Fruit fly (Drosophila melanogaster) Kc167 (cell line): Measurements from ENCODE around the gene CG4291.

Experiments used
- Myc ChIP-seq: fragments of >200 bp; optimal IDR thresholded peaks from 2 replicates; lab custom pipeline; 2017; ENCODE audit warnings: missing external identifiers
- Sin3A ChIP-seq: fragments of >200 bp; optimal IDR thresholded peaks from 2 replicates; lab custom pipeline; 2018; ENCODE audit warnings: missing external identifiers
- h ChIP-seq: fragments of >200 bp; optimal IDR thresholded peaks from 3 replicates; lab custom pipeline; 2018; ENCODE audit warnings: missing external identifiers
- insv ChIP-seq: fragments of >200 bp; optimal IDR thresholded peaks from 3 replicates; lab custom pipeline; 2018; ENCODE audit warnings: missing external identifiers
- psq ChIP-seq: fragments of >200 bp; optimal IDR thresholded peaks from 2 replicates; lab custom pipeline; 2017; ENCODE audit warnings: missing external identifiers
- ttk ChIP-seq: sonication (Bioruptor generic); optimal IDR thresholded peaks from 2 replicates; lab custom pipeline; 2017; ENCODE audit warnings: missing external identifiers

The CG4291 gene

DNA sequence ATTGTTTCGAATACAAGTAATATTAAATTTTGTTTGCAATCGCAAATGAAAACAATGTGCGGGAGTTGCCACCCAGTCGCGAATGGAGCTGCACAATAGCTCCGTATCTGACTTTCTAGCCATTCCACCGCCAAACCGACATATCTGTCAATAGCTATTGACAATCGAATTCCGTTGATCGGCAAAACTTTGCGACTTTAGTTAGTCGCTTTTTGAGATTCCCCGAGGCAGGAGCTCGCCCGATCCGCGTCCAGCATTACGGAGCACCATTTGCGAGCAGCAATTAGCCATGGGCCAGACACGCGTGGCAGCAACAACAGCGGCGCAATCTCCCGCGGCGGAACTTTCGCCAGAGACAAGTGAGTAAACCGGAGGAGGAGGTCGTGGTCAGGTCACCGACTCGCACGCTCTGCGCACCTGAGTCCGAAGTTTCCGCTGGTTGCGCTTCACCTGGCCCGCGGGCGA is at the start of gene CG4291, which contains the start of gene kraken:
Gene CG4291 (minus strand): TSS at position 84 of the 465 bp plus-strand sequence.
Gene kraken (plus strand): TSS at position 122 of the 465 bp plus-strand sequence.
- TF ChIP-seq h (lab: Kevin White, UChicago) (peak; percentile 56), insv (lab: Kevin White, UChicago) (peak; percentile 3), Sin3A (no peak), ttk (lab: Kevin White, UChicago) (no peak), Myc (lab: Kevin White, UChicago) (no peak), psq (lab: Kevin White, UChicago) (no peak)

DNA sequence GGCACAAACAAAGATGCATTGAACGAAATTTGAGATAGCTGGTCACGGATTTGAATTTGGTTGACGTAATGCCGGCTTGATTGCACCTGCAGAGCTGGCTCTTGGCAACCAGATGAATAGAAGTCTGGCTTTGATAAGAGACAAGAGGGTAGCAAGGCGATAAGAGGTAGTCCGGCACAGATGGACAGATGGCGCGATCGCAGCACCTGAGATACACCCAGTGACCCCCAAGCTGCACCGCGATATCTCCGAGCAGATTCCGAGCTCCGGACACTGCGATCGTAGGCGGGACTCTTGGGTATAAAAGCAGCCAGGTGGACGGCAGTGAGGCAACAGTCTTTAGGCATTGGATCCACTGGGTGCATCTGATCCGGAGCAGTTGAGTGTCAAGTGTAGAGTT is 45.8 kb upstream of the CG4291 start, which contains the start of gene Lsp1beta:
Gene Lsp1beta (plus strand): TSS at position 185 of the 400 bp plus-strand sequence.
- TF ChIP-seq Sin3A (no peak), ttk (lab: Kevin White, UChicago) (no peak), h (lab: Kevin White, UChicago) (no peak), insv (lab: Kevin White, UChicago) (no peak)

DNA sequence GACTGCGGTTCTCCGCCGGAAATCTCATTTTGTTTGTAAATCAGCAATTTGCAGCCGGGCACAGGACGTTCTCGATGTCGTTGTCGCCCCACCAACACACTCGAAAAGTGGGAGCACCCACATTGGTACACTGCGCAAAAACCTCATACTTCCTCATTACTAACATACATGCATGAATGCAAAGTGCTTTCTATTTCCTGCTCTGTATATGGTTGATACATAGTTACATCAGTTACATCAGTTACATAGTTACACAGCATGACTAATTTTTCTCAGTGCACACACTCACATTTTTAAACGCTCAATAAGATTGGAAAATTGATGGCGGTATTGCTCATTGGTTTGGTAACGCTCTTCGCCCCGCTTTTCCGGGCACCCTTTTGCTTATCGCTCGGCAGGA is 44.6 kb upstream of the CG4291 start:
- TF ChIP-seq insv (lab: Kevin White, UChicago): no peak

DNA sequence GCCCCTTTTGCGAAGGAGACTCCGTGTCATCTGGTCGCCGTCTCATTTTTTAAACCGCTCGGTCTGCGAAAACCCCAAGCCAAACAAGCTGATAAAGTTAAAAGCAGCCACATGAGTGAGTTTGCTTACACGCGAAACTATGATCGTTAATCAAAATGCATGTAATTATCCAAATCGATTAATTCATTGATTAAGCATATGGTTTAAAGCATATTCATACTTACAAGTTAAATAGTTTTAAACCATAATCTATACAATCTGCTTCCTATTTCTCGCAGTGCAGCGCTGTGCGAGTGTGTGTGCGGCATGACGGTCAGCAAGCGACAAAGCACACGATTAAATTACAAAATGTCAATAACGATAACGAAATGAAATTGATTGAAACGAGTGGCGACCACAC is 42.9 kb upstream of the CG4291 start:
- TF ChIP-seq Sin3A (no peak), ttk (lab: Kevin White, UChicago) (no peak), h (lab: Kevin White, UChicago) (no peak), psq (lab: Kevin White, UChicago) (no peak), insv (lab: Kevin White, UChicago) (no peak), Myc (lab: Kevin White, UChicago) (no peak)

DNA sequence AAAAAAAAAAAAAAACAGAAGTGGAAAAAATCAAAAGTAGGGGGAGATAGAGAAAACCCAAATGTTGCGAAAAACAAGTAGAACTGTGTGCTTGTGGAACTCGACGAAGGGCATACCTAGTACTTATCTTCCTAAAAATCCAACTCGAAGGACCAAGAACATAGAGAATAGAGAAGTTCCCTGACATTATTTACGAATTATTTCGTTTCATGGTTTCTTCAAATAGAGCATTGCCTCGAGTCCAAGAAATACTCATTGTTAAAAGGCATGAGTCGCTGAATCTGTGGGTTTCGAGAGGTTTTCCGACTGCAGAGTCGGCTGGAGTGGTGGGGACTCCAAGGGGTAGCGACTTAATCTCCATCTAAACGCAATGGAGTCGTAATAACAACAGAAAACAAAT is 40.6 kb upstream of the CG4291 start:
- no peak for TF ChIP-seq h (lab: Kevin White, UChicago)
- TF ChIP-seq ttk (lab: Kevin White, UChicago): no peak
- TF ChIP-seq psq (lab: Kevin White, UChicago): no peak
- no peak for TF ChIP-seq Myc (lab: Kevin White, UChicago)
- no peak for TF ChIP-seq Sin3A
- TF ChIP-seq insv (lab: Kevin White, UChicago): no peak

DNA sequence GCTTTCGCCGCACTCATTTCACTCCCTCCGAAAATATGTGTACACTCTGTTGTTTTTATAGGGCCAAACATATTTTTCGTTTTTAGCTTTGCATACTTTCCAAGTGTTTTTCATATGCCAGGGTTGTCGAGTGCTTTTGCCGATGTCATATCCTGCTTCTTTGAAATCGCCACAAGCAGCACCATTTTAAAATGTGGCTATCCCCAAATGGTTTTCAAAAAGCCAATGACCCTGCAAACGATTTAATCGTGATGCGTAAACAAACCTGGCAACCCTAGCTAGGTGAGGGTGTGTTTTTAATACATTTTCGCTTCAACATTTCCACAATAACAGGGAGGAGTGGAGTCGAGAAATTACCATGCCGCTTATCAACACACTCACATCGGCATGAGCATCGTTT is 39.9 kb upstream of the CG4291 start:
- TF ChIP-seq insv (lab: Kevin White, UChicago): no peak
- no peak for TF ChIP-seq psq (lab: Kevin White, UChicago)
- TF ChIP-seq h (lab: Kevin White, UChicago): no peak
- no peak for TF ChIP-seq ttk (lab: Kevin White, UChicago)

DNA sequence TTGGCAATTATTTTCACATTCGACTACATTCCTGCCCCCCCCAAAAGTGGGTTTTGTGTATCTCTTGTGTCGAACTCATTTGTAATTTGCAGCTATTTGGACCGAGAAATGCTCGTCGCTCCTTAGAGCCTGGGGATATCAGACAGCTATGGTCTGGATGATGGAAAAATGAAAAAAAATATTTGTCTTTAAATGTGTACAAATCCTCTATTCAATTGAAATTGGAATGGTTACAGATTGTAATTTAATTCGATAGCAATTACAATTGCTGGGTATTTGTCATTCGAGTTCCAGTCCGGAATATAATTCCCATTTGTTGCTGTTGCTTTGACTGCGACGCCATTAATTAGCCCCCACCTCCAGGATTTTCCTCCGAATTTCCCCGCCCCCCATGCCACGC is 37.3 kb upstream of the CG4291 start:
- TF ChIP-seq insv (lab: Kevin White, UChicago) (no peak), psq (lab: Kevin White, UChicago) (no peak), Myc (lab: Kevin White, UChicago) (no peak), Sin3A (no peak), ttk (lab: Kevin White, UChicago) (no peak), h (lab: Kevin White, UChicago) (no peak)

DNA sequence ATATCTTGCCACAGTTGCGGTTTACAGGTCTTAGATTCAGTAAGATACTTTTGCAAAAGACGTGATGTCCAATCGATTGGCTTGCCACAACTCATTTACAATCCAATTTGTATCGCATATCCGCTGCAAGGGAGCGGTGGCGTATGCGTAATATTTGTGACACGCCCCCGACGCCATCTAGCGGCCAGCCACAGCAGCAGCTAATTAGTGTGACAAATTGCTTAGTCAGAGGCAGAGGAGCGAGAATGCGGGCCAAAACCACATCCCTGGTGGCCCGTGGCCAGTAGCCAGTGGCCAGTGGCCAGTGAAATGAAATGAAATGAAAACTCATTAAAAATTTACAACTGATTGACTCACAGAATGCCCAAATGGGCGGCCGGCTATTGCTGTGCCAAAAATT is 35.3 kb upstream of the CG4291 start:
- TF ChIP-seq h (lab: Kevin White, UChicago): no peak
- no peak for TF ChIP-seq Myc (lab: Kevin White, UChicago)

DNA sequence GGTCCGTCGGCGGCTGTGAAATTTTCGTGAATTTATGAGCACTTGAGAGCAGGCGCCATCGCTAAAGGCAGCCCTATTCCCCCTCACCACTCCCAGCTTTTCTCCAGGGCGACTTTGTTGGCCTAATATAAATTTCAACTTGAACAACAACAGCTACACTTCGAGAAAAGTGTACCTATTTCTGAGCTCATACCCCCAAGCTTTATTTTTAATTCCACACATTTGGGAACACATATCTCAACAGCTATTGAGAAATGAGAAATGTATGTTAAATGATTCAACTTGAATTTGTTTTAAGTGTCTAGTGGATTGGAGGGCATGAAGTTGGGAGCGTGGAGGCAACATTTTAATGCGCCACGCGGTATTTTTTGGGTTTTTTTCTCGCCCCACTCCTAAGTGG is 34.2 kb upstream of the CG4291 start:
- TF ChIP-seq Myc (lab: Kevin White, UChicago) (no peak), h (lab: Kevin White, UChicago) (no peak), psq (lab: Kevin White, UChicago) (no peak), ttk (lab: Kevin White, UChicago) (no peak), insv (lab: Kevin White, UChicago) (no peak), Sin3A (no peak)

DNA sequence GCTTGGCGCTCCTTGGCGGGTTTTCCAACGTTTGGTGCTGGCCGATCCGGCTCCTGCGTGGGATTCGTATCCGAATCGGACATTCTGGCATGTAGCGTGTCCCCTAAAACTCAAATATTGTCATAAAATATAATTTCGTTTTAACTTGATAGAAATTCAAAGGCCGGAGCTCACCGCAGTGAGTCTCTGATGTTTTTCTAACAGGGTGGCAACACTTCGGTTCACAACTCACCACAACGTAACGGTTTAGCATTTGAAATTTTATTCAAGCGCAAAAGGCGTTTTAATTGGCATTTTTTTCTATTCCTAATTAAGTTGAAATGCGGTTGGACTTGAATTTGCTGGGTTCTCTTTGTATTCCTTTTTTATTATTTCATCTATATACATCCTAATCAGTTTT is 32.4 kb upstream of the CG4291 start, which contains the start of gene CG15824:
Gene CG15824 (minus strand): TSS at position 172 of the 400 bp plus-strand sequence.
- TF ChIP-seq Sin3A (no peak), insv (lab: Kevin White, UChicago) (no peak), psq (lab: Kevin White, UChicago) (no peak), Myc (lab: Kevin White, UChicago) (no peak)

DNA sequence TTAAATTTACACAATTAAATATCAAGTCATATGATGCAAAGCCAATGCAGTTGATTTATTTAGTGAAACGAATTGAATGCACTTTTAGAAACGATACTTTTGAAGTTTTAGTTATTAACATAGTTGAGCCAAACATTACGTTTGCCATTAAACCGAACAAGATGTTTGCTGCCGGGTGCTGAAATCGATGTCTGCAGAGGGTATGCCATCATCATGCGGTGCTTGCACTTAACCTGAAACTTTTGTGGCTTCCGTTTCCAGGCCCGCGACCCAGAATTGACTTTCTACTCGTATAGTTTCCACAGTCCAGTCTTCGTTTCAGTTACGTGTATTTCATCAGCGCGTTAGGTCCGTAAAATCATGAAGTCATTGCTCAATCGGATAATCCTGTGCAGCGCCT is 24.5 kb upstream of the CG4291 start, which contains the start of gene ninaA:
Gene ninaA (plus strand): TSS at position 301 of the 400 bp plus-strand sequence.
- no peak for TF ChIP-seq Sin3A
- no peak for TF ChIP-seq psq (lab: Kevin White, UChicago)
- no peak for TF ChIP-seq ttk (lab: Kevin White, UChicago)

DNA sequence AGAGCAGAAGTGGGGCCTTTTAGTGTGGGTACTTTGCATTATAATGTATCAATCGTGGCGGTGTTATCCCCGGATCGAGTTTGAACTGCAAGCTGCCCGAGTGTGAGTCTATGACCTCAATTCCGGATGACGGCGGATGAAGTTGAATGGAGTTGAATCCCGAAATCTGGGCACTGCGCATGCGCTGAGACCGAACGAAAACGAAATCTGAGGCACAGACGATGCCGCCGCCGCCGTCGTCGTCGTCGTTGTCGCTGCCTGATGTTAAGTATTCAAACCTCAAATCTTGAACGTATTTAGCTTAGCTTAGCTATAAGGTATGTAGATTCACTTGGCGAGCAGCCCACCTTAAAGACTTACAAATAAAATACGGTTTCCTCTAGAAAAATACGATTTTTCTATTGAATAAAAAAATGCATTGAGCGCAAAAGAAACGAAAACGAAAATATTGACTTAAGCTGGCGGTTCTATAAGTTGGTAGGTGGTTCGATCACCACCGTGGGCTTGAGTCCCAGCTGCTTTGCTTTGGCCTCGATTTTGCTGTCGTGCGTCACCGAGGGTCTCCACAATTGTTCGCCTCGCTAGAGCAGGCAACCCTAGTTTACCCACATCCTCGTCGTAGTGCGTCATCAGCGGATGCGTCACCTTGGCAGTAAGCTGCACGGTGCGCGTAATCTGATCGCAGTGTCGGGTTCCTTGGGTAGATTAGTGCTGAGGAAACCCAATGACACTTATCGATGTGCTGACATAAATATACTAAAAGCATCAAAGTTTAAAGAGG is 21.4 kb upstream of the CG4291 start:
- TF ChIP-seq insv (lab: Kevin White, UChicago): no peak
- no peak for TF ChIP-seq Sin3A
- no peak for TF ChIP-seq psq (lab: Kevin White, UChicago)
- no peak for TF ChIP-seq ttk (lab: Kevin White, UChicago)

DNA sequence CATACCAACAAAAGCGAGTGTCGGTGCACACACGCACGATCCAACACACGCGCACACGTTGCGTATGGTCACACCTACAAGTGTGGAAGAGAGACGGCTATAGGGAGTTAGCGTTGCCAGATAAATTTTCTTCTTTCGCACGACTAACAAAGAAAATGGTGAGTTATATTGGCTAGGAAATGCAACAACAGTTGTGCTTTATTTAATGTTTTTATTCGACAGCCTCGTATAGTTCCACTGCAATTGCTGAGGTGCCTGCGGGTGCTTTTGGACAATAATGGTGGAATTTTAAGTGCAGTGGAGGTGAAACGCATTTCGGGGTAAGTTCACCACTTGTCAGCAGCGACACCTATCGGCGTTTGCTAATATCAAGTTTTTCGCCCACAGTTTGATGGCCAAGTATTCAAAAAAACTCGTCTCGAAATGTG is 18.9 kb upstream of the CG4291 start:
- TF ChIP-seq Sin3A: no peak
- no peak for TF ChIP-seq insv (lab: Kevin White, UChicago)
- TF ChIP-seq h (lab: Kevin White, UChicago): no peak
- no peak for TF ChIP-seq Myc (lab: Kevin White, UChicago)
- no peak for TF ChIP-seq ttk (lab: Kevin White, UChicago)
- no peak for TF ChIP-seq psq (lab: Kevin White, UChicago)
